Fruit fly (Drosophila melanogaster) whole organism, embryonic: ENCODE results near the gene Obp73a.

Experiments used
- ATbp ChIP-seq: fragments of 200-800 bp; sonication (Bioruptor generic); optimal IDR thresholded peaks from 2 replicates; lab custom pipeline; 2017; ENCODE audit warnings: missing biosample characterization, mild to moderate bottlenecking, missing genetic modification characterization, missing genetic modification reagents
- B-H1 ChIP-seq: fragments of 200-800 bp; sonication (Bioruptor generic); IDR thresholded peaks from 3 replicates; pipeline ENCODE4 v1.3.6; 2022; ENCODE audit warnings: missing biosample characterization, missing genetic modification characterization
- CG10274 ChIP-seq: fragments of 200-800 bp; sonication (Bioruptor generic); optimal IDR thresholded peaks from 3 replicates; lab custom pipeline; 2017; ENCODE audit warnings: missing biosample characterization, mild to moderate bottlenecking, missing genetic modification characterization
- CG10321 ChIP-seq: fragments of 200-800 bp; sonication (Bioruptor generic); IDR thresholded peaks from 2 replicates; pipeline ENCODE4 v1.3.6; 2022; ENCODE audit warnings: missing biosample characterization, missing genetic modification characterization
- CG13624 ChIP-seq: fragments of 200-800 bp; sonication (Bioruptor generic); optimal IDR thresholded peaks from 2 replicates; lab custom pipeline; 2016; ENCODE audit warnings: missing biosample characterization, missing genetic modification characterization
- CG15269 ChIP-seq: fragments of 200-800 bp; sonication (Bioruptor generic); optimal IDR thresholded peaks from 2 replicates; lab custom pipeline; 2018; ENCODE audit warnings: missing biosample characterization, mild to moderate bottlenecking, missing genetic modification characterization, moderate library complexity
- CG17385 ChIP-seq: fragments of 200-800 bp; sonication (Bioruptor generic); optimal IDR thresholded peaks from 3 replicates; lab custom pipeline; 2018; ENCODE audit warnings: missing biosample characterization, mild to moderate bottlenecking, missing genetic modification characterization
- CG17568 ChIP-seq: fragments of 200-800 bp; sonication (Bioruptor generic); optimal IDR thresholded peaks from 2 replicates; lab custom pipeline; 2018; ENCODE audit warnings: missing biosample characterization, mild to moderate bottlenecking, missing genetic modification characterization, moderate library complexity
- CG17829 ChIP-seq: fragments of 200-800 bp; optimal IDR thresholded peaks from 2 replicates; lab custom pipeline; 2019; ENCODE audit warnings: missing biosample characterization, mild to moderate bottlenecking, missing genetic modification characterization, moderate library complexity
- CG2875 ChIP-seq: fragments of 200-800 bp; sonication (Bioruptor generic); optimal IDR thresholded peaks from 2 replicates; lab custom pipeline; 2017; ENCODE audit warnings: missing biosample characterization, mild to moderate bottlenecking, missing genetic modification characterization, missing genetic modification reagents
- CG31224 ChIP-seq: fragments of 200-800 bp; sonication (Bioruptor generic); IDR thresholded peaks from 2 replicates; pipeline ENCODE4 v1.3.6; 2022; ENCODE audit warnings: missing biosample characterization, missing genetic modification characterization
- CG34376 ChIP-seq: fragments of 200-800 bp; sonication (Bioruptor generic); optimal IDR thresholded peaks from 2 replicates; lab custom pipeline; 2018; ENCODE audit warnings: missing biosample characterization, mild to moderate bottlenecking, missing genetic modification characterization
- CG4730 ChIP-seq: fragments of 200-800 bp; sonication (Bioruptor generic); IDR thresholded peaks from 2 replicates; pipeline ENCODE4 v1.3.6; 2022; ENCODE audit warnings: missing biosample characterization, missing genetic modification characterization
- CG4820 ChIP-seq: fragments of 200-800 bp; sonication (Bioruptor generic); optimal IDR thresholded peaks from 3 replicates; lab custom pipeline; 2016; ENCODE audit warnings: missing biosample characterization, missing genetic modification characterization
- CG6813 ChIP-seq: fragments of 200-800 bp; sonication (Bioruptor generic); optimal IDR thresholded peaks from 2 replicates; lab custom pipeline; 2017; ENCODE audit warnings: missing biosample characterization, missing genetic modification characterization, mild to moderate bottlenecking, moderate library complexity, missing genetic modification reagents
- CG8924 ChIP-seq: fragments of 200-800 bp; optimal IDR thresholded peaks from 3 replicates; lab custom pipeline; 2019; ENCODE audit warnings: missing biosample characterization, mild to moderate bottlenecking, missing genetic modification characterization, moderate library complexity
- CG8944 ChIP-seq: fragments of 200-800 bp; sonication (Bioruptor generic); optimal IDR thresholded peaks from 3 replicates; lab custom pipeline; 2016; ENCODE audit warnings: missing biosample characterization, missing genetic modification characterization
- CG9817 ChIP-seq: fragments of 200-800 bp; sonication (Bioruptor generic); optimal IDR thresholded peaks from 2 replicates; lab custom pipeline; 2018; ENCODE audit warnings: missing biosample characterization, mild to moderate bottlenecking, missing genetic modification characterization, moderate library complexity
- Chrac-16 ChIP-seq: fragments of 200-800 bp; sonication (Bioruptor generic); optimal IDR thresholded peaks from 3 replicates; lab custom pipeline; 2016; ENCODE audit warnings: missing biosample characterization, missing genetic modification characterization
- ERR ChIP-seq: fragments of 200-800 bp; sonication (Bioruptor generic); optimal IDR thresholded peaks from 2 replicates; lab custom pipeline; 2016; ENCODE audit warnings: missing biosample characterization, missing genetic modification characterization
- Eip74EF ChIP-seq, 2 experiments: fragments of 200-800 bp in 1 of 2; fragments of >200 bp in 1 of 2; sonication (Bioruptor generic) in 1 of 2; optimal IDR thresholded peaks; 2 replicates each; lab custom pipeline; 2017 to 2019; ENCODE audit warnings: missing biosample characterization in 2 of 2, missing genetic modification characterization in 2 of 2, mild to moderate bottlenecking in 1 of 2, moderate library complexity in 1 of 2
- Gsc ChIP-seq: fragments of 200-800 bp; sonication (Bioruptor generic); IDR thresholded peaks from 2 replicates; pipeline ENCODE4 v1.3.6; 2022; ENCODE audit warnings: missing biosample characterization, missing genetic modification characterization
- Lpt ChIP-seq: fragments of >200 bp; optimal IDR thresholded peaks from 2 replicates; lab custom pipeline; 2018; ENCODE audit warnings: missing biosample characterization, missing genetic modification characterization
- MESR4 ChIP-seq: fragments of 200-800 bp; sonication (Bioruptor generic); optimal IDR thresholded peaks from 2 replicates; lab custom pipeline; 2018; ENCODE audit warnings: missing biosample characterization, mild to moderate bottlenecking, missing genetic modification characterization, moderate library complexity
- Mrtf ChIP-seq: fragments of 200-800 bp; sonication (Bioruptor generic); IDR thresholded peaks from 3 replicates; pipeline ENCODE4 v1.3.6; 2022; ENCODE audit warnings: missing biosample characterization, missing genetic modification characterization
- Myb ChIP-seq: fragments of 200-800 bp; sonication (Bioruptor generic); optimal IDR thresholded peaks from 2 replicates; lab custom pipeline; 2016; ENCODE audit warnings: missing biosample characterization, missing genetic modification characterization
- Nf-YB ChIP-seq: fragments of 200-800 bp; sonication (Bioruptor generic); optimal IDR thresholded peaks from 3 replicates; lab custom pipeline; 2019; ENCODE audit warnings: missing biosample characterization, mild to moderate bottlenecking, missing genetic modification characterization, moderate library complexity
- Optix ChIP-seq: fragments of 200-800 bp; sonication (Bioruptor generic); IDR thresholded peaks from 3 replicates; pipeline ENCODE4 v1.3.6; 2022; ENCODE audit warnings: missing biosample characterization, missing genetic modification characterization
- Tbp ChIP-seq: fragments of >200 bp; optimal IDR thresholded peaks from 2 replicates; lab custom pipeline; 2018; ENCODE audit warnings: missing biosample characterization, missing genetic modification characterization
- Trl ChIP-seq, 3 experiments: fragments of >200 bp in 2 of 3; fragments of 200-800 bp in 1 of 3; sonication (Bioruptor generic) in 1 of 3; optimal IDR thresholded peaks; 2 replicates in 1 of 3; 3 replicates in 2 of 3; lab custom pipeline; 2016 to 2017; ENCODE audit warnings: missing biosample characterization in 1 of 3, missing genetic modification characterization in 1 of 3
- al ChIP-seq: fragments of 200-800 bp; sonication (Bioruptor generic); IDR thresholded peaks from 2 replicates; pipeline ENCODE4 v1.3.6; 2022; ENCODE audit warnings: missing biosample characterization, missing genetic modification characterization
- ato ChIP-seq: fragments of 200-800 bp; sonication (Bioruptor generic); IDR thresholded peaks from 2 replicates; pipeline ENCODE4 v1.3.6; 2022; ENCODE audit warnings: missing biosample characterization, missing genetic modification characterization; ENCODE audit not compliant: partially characterized antibody
- chm ChIP-seq: fragments of 200-800 bp; sonication (Bioruptor generic); IDR thresholded peaks from 2 replicates; pipeline ENCODE4 v1.3.6; 2022; ENCODE audit warnings: missing biosample characterization, missing genetic modification characterization
- da ChIP-seq: fragments of 200-800 bp; sonication (Bioruptor generic); optimal IDR thresholded peaks from 2 replicates; lab custom pipeline; 2016; ENCODE audit warnings: missing biosample characterization, missing genetic modification characterization
- danr ChIP-seq: fragments of 200-800 bp; sonication (Bioruptor generic); IDR thresholded peaks from 2 replicates; pipeline ENCODE4 v1.3.6; 2022; ENCODE audit warnings: missing biosample characterization, missing genetic modification characterization
- dati ChIP-seq: fragments of 200-800 bp; sonication (Bioruptor generic); IDR thresholded peaks from 2 replicates; pipeline ENCODE4 v1.3.6; 2022; ENCODE audit warnings: missing biosample characterization, missing genetic modification characterization
- ftz-f1 ChIP-seq: fragments of 200-800 bp; sonication (Bioruptor generic); optimal IDR thresholded peaks from 2 replicates; lab custom pipeline; 2016; ENCODE audit warnings: missing biosample characterization, missing genetic modification characterization
- kay ChIP-seq: fragments of 200-800 bp; sonication (Bioruptor generic); optimal IDR thresholded peaks from 2 replicates; lab custom pipeline; 2016; ENCODE audit warnings: missing biosample characterization, missing genetic modification characterization
- klu ChIP-seq: fragments of 200-800 bp; sonication (Bioruptor generic); IDR thresholded peaks from 2 replicates; pipeline ENCODE4 v1.3.6; 2022; ENCODE audit warnings: missing biosample characterization, missing genetic modification characterization
- knrl ChIP-seq: fragments of 200-800 bp; sonication (Bioruptor generic); IDR thresholded peaks from 3 replicates; pipeline ENCODE4 v1.3.6; 2022; ENCODE audit warnings: missing biosample characterization, missing genetic modification characterization; ENCODE audit not compliant: partially characterized antibody
- nom ChIP-seq: fragments of 200-800 bp; sonication (Bioruptor generic); optimal IDR thresholded peaks from 2 replicates; lab custom pipeline; 2017; ENCODE audit warnings: missing biosample characterization, missing genetic modification characterization, mild to moderate bottlenecking, moderate library complexity, missing genetic modification reagents
- pros ChIP-seq: fragments of 200-800 bp; sonication (Bioruptor generic); optimal IDR thresholded peaks from 3 replicates; lab custom pipeline; 2019; ENCODE audit warnings: missing biosample characterization, mild to moderate bottlenecking, missing genetic modification characterization, moderate library complexity
- ranshi ChIP-seq: fragments of 200-800 bp; sonication (Bioruptor generic); IDR thresholded peaks from 2 replicates; pipeline ENCODE4 v1.3.6; 2022; ENCODE audit warnings: missing biosample characterization, missing genetic modification characterization
- slou ChIP-seq: fragments of 200-800 bp; sonication (Bioruptor generic); optimal IDR thresholded peaks from 3 replicates; lab custom pipeline; 2016; ENCODE audit warnings: missing biosample characterization, missing genetic modification characterization
- sob ChIP-seq: fragments of 200-800 bp; sonication (Bioruptor generic); IDR thresholded peaks from 2 replicates; pipeline ENCODE4 v1.3.6; 2022; ENCODE audit warnings: missing biosample characterization, missing genetic modification characterization
- tin ChIP-seq: fragments of 200-800 bp; sonication (Bioruptor generic); optimal IDR thresholded peaks from 3 replicates; lab custom pipeline; 2016; ENCODE audit warnings: missing biosample characterization, missing genetic modification characterization
- tll ChIP-seq, 2 experiments: fragments of 200-800 bp in 1 of 2; fragments of >200 bp in 1 of 2; sonication (Bioruptor generic) in 1 of 2; optimal IDR thresholded peaks; 2 replicates each; lab custom pipeline; 2017 to 2019; ENCODE audit warnings: missing biosample characterization in 2 of 2, missing genetic modification characterization in 2 of 2, mild to moderate bottlenecking in 1 of 2, moderate library complexity in 1 of 2
- zfh2 ChIP-seq: fragments of 200-800 bp; sonication (Bioruptor generic); optimal IDR thresholded peaks from 2 replicates; lab custom pipeline; 2016; ENCODE audit warnings: missing biosample characterization, missing genetic modification characterization

Gene Obp73a

DNA sequence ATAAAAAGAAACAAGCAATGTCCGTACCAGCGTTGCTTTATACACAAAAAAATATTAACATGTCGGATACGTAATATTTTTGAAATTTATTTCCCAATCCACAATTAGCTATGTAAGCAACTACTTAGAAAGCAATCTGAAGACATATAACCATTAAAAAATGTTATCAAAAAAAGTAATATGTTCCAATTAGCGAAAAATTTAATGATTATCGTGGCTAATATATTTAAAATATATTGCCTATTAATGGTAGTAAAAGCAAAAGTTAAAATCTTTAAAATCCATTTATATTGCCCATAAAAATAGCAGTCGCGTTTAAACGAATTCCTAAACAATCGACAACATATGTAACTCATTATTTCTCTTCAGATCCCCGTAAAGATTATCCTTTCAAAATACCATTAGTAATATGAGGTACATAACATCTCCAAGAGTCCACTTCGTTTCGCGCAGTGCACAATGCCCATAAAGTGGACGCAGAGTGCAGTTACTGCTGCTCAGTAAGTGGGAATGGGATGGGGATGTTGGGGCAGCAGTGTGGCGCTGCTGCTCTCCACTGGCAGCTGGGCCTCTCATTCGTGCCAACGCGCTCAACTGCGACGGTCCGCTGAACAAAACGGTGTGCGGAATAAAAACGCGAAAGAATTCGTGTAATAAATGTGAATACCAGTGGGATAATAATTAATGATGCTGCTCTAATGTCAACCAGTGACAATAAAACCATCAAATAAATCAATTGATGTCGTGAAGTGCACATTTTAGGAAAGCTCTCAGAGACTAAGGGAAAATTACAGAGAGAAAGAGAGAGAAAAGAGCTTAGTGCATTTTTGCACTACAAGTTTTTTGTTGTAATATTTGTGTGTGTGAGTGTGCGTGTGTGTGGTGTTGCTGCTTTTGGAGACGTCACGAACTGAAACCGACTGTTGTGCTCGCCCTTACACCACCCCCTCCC lies 42.2 kb downstream of the Obp73a start (continued):
- TF ChIP-seq Chrac-16 (GFP tag; lab: Kevin White, UChicago) (peak; percentile 29), CG34376 (peak; percentile 2), zfh2 (GFP tag; lab: Kevin White, UChicago) (peak; percentile 19), klu (GFP tag; lab: Robert Waterston, UW) (no peak), ERR (no peak), chm (GFP tag; lab: Robert Waterston, UW) (0 out of 2 replicates have a peak, but pooled peaks have one; percentile 50), kay (peak; percentile 38), CG4730 (no peak), knrl (no peak), da (GFP tag; lab: Kevin White, UChicago) (no peak), CG15269 (tag; lab: Kevin White, UChicago) (peak; percentile 69), CG2875 (no peak), dati (GFP tag; lab: Robert Waterston, UW) (peak; percentile 52; the same call in 1 of the 2 replicates), danr (no peak), CG10321 (GFP tag; lab: Robert Waterston, UW) (no peak), sob (peak; percentile 54), nom (peak; percentile 60), B-H1 (0 out of 3 replicates have a peak, but pooled peaks have one; percentile 22), slou (no peak), CG8944 (GFP tag; lab: Kevin White, UChicago) (peak; percentile 1), CG17829 (tag; lab: Kevin White, UChicago) (peak; percentile 58), CG17568 (no peak), tin (GFP tag; lab: Kevin White, UChicago) (peak; percentile 48), Tbp (no peak), pros (GFP tag; lab: Kevin White, UChicago) (no peak), Mrtf (GFP tag; lab: Robert Waterston, UW) (peak; percentile 65; the same call in 2 of the 3 replicates), ato (GFP tag; lab: Robert Waterston, UW) (no peak), Trl (optimal IDR thresholded peaks at IDR 0.05; lab: Kevin White, UChicago) (peak; percentile 28 to 41), Trl (GFP tag; optimal IDR thresholded peaks at IDR 0.05; lab: Kevin White, UChicago) (no peak), CG8924 (tag; lab: Kevin White, UChicago) (peak; percentile 58), CG13624 (GFP tag; lab: Kevin White, UChicago) (peak; percentile 38), CG10274 (GFP tag; lab: Kevin White, UChicago) (no peak), CG31224 (no peak), al (peak; percentile 49; the same call in 1 of the 2 replicates), Gsc (GFP tag; lab: Robert Waterston, UW) (no peak), tll (GFP tag; optimal IDR thresholded peaks at IDR 0.05; lab: Kevin White, UChicago) (no peak), CG6813 (GFP tag; lab: Kevin White, UChicago) (no peak), Nf-YB (peak; percentile 35), CG4820 (GFP tag; lab: Kevin White, UChicago) (peak; percentile 48), ftz-f1 (GFP tag; lab: Kevin White, UChicago) (no peak), ATbp (GFP tag; lab: Kevin White, UChicago) (peak; percentile 40), Lpt (GFP tag; lab: Kevin White, UChicago) (no peak), Eip74EF (GFP tag; optimal IDR thresholded peaks at IDR 0.05; lab: Kevin White, UChicago) (no peak), CG17385 (peak; percentile 65), Myb (GFP tag; lab: Kevin White, UChicago) (no peak), Optix (GFP tag; lab: Robert Waterston, UW) (no peak), ranshi (GFP tag; lab: Robert Waterston, UW) (peak; percentile 61), MESR4 (no peak), CG9817 (tag; lab: Kevin White, UChicago) (peak; percentile 23)
